Fruit fly (Drosophila melanogaster): ENCODE data around the gene CG4829.

dm6 chrX:16835304-16835703 lies 23.8 kb downstream of the CG4829 start, which contains the start of the genes CG13004 and CG46306:
- TF ChIP-seq psq (optimal IDR thresholded peaks at IDR 0.05) = no peak
- TF ChIP-seq Myc (optimal IDR thresholded peaks at IDR 0.05) = no peak
